Worm (Caenorhabditis elegans) whole organism, L3 larva: ENCODE data around the gene ldp-1.

Experiments used
- daf-12 ChIP-seq: fragments of 150-350 bp; optimal IDR thresholded peaks from 2 replicates; lab custom pipeline; 2014; ENCODE audit warnings: missing biosample characterization, missing genetic modification reagents, missing genetic modification characterization
- fkh-2 ChIP-seq: fragments of 150-350 bp; optimal IDR thresholded peaks from 2 replicates; lab custom pipeline; 2014; ENCODE audit warnings: missing biosample characterization, missing genetic modification reagents, missing genetic modification characterization
- nhr-28 ChIP-seq: fragments of 150-350 bp; optimal IDR thresholded peaks from 2 replicates; lab custom pipeline; 2014; ENCODE audit warnings: missing biosample characterization, missing genetic modification characterization

ce11 chrV:2166679-2167078 lies 39.3 kb downstream of the ldp-1 start, which contains the start of gene srbc-19:
- TF ChIP-seq fkh-2: no peak
- no peak for TF ChIP-seq nhr-28 (tag; lab: Kevin White, UChicago)
- no peak for TF ChIP-seq daf-12 (tag; lab: Kevin White, UChicago)
